Worm (Caenorhabditis elegans): ENCODE measurements around the gene F25A2.1.
A peak's percentile ranks its signal among the peaks of the same experiment; 100 is the strongest.

The F25A2.1 gene

DNA sequence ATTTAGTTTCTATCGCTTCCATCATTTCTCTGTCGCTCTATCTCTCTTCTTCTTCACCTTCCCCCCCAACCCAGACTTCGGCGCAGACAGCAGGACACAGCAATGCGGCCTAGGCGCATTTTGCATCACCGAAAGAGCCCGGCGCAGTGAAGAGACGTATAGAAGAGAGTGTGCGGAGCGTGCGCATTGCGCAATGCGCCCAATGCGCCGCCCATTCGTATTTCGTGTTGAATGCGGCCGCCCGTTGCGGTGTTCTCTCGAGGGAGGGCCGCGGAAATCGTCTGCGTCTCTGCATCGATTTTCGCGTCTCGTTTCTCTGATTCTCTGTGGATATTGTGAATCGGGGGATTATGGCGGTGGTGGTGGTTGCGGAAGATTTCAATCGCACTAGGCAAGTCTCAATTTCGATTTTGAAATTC is 28.0 kb upstream of the F25A2.1 start (continued):
- TF ChIP-seq flh-1 (GFP tag; optimal IDR thresholded peaks at IDR 0.05) = peak; percentile 60
- peak; percentile 85 for TF ChIP-seq unc-120 (tag; optimal IDR thresholded peaks at IDR 0.05; ENCODE audit: poor library complexity, severe bottlenecking)

DNA sequence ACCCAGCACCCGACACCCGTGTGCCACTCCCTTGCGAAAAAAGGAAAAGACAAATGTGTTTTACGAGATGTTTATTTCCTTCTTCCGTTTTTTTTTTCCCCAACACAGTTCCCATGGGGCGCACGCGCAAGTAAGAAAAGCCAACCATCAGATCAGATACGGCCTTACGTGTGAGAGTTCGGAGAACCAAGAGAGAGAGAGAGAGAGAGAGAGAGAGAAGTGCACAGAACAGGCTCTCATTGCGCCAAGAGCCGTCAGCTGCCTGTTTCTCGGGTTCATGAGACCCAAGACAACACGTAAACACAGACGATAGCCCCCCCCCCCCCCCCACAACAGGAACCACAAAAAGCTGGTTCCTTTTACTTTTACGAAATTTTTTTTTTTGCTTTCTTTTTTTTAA is 27.5 kb upstream of the F25A2.1 start:
- TF ChIP-seq hlh-1 (tag; optimal IDR thresholded peaks at IDR 0.05) (peak; percentile 68), ztf-11 (tag; optimal IDR thresholded peaks at IDR 0.05) (no peak)

DNA sequence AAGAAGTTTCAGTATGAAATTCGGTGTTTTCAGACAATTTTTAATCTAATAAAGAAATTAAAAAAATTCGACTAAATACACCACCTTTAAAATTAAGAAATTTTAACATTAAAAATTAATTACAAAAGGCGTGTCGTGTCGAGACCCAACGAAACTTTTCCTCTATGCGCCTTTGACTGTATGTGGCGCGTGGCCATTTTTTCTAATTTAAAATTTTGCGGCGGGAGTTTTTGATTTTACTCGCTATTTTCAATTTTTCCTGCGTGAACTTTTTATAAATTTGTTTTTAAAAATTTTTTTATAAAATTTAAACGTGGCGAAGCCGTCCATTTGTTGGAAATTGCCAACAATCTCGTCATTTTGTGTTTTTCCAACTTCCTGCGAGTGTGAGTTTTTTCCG is 26.6 kb upstream of the F25A2.1 start:
- TF ChIP-seq nhr-237 (tag; optimal IDR thresholded peaks at IDR 0.05) (no peak), hlh-1 (tag; optimal IDR thresholded peaks at IDR 0.05) (no peak), cnd-1 (tag; optimal IDR thresholded peaks at IDR 0.05) (no peak), ceh-39 (tag; optimal IDR thresholded peaks at IDR 0.05) (no peak), nhr-12 (tag; optimal IDR thresholded peaks at IDR 0.05) (no peak), nhr-76 (tag; optimal IDR thresholded peaks at IDR 0.05) (no peak), bed-3 (GFP tag; optimal IDR thresholded peaks at IDR 0.05) (no peak), flh-1 (GFP tag; optimal IDR thresholded peaks at IDR 0.05) (no peak), tbx-8 (GFP tag; optimal IDR thresholded peaks at IDR 0.05) (no peak), unc-120 (tag; optimal IDR thresholded peaks at IDR 0.05; ENCODE audit: poor library complexity, severe bottlenecking) (no peak), nhr-2 (tag; optimal IDR thresholded peaks at IDR 0.05) (no peak), lin-32 (GFP tag; optimal IDR thresholded peaks at IDR 0.05) (no peak), ham-2 (GFP tag; optimal IDR thresholded peaks at IDR 0.05) (no peak), lsy-2 (tag; optimal IDR thresholded peaks at IDR 0.05) (no peak)

DNA sequence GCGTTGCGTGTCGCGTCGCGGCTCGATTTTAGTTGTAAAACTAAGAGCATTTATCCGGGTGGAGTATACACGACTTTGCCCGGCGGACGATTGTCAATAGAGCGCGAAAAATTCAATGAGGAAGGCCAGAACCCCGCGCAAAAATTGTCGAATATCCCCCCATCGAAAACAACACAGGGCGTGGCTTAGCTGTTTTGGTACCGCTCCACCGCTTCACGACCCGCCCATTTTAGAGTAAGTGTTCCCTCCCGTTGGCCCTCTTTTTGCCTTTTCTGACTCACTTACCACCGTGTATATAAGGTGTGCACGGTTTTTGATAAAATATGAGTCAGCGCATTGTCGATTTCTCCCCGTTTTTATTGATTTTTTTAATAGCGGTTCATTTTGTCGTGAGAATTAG is 26.0 kb upstream of the F25A2.1 start:
- TF ChIP-seq blmp-1 (tag; optimal IDR thresholded peaks at IDR 0.05) (no peak), cnd-1 (tag; optimal IDR thresholded peaks at IDR 0.05) (no peak), ceh-39 (tag; optimal IDR thresholded peaks at IDR 0.05) (no peak)

DNA sequence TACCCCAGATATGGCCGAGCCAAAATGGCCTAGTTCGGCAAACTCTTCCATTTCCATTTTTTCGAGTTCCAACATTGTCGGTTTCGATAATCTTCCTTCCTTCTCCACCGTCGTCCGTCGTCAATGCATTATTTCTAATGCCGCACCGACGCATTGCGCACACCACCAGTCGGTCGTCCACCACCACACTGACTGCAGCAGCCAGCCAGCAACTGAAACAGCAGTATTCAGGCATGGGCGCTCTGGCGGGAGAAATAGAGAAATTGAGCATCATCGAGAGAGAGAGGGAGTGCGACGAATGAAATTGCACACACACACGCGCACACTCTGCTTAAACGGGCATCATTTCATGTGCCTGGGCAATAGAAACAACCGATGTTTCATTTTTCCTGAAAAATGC is 25.5 kb upstream of the F25A2.1 start:
- TF ChIP-seq ces-1 (GFP tag; optimal IDR thresholded peaks at IDR 0.05) (peak; percentile 51), cnd-1 (tag; optimal IDR thresholded peaks at IDR 0.05) (no peak), nhr-76 (tag; optimal IDR thresholded peaks at IDR 0.05) (no peak), snpc-4 (tag; optimal IDR thresholded peaks at IDR 0.05) (no peak), elt-1 (tag; optimal IDR thresholded peaks at IDR 0.05; ENCODE audit: borderline replicate concordance, insufficient read depth) (no peak), elt-3 (tag; optimal IDR thresholded peaks at IDR 0.05) (no peak), sem-2 (GFP tag; optimal IDR thresholded peaks at IDR 0.05) (no peak), zip-8 (tag; optimal IDR thresholded peaks at IDR 0.05) (no peak), unc-120 (tag; optimal IDR thresholded peaks at IDR 0.05; ENCODE audit: poor library complexity, severe bottlenecking) (peak; percentile 59), bed-3 (GFP tag; optimal IDR thresholded peaks at IDR 0.05) (no peak), drap-1 (GFP tag; optimal IDR thresholded peaks at IDR 0.05) (no peak), sptf-1 (tag; optimal IDR thresholded peaks at IDR 0.05) (peak; percentile 29), nhr-237 (tag; optimal IDR thresholded peaks at IDR 0.05) (no peak), ceh-83 (GFP tag; optimal IDR thresholded peaks at IDR 0.05) (no peak), mls-2 (tag; optimal IDR thresholded peaks at IDR 0.05) (peak; percentile 21), lin-32 (GFP tag; optimal IDR thresholded peaks at IDR 0.05) (no peak), hlh-1 (tag; optimal IDR thresholded peaks at IDR 0.05) (peak; percentile 24), ham-2 (GFP tag; optimal IDR thresholded peaks at IDR 0.05) (no peak), M03D4.4 (tag; optimal IDR thresholded peaks at IDR 0.05) (peak; percentile 3), nhr-28 (tag; optimal IDR thresholded peaks at IDR 0.05) (no peak), ceh-43 (GFP tag; optimal IDR thresholded peaks at IDR 0.05) (no peak), blmp-1 (tag; optimal IDR thresholded peaks at IDR 0.05) (no peak), pha-4 (tag; optimal IDR thresholded peaks at IDR 0.05) (no peak), mab-5 (tag; optimal IDR thresholded peaks at IDR 0.05) (no peak), unc-62 (GFP tag; optimal IDR thresholded peaks at IDR 0.05) (no peak), ceh-39 (tag; optimal IDR thresholded peaks at IDR 0.05) (no peak), unc-39 (tag; optimal IDR thresholded peaks at IDR 0.05) (no peak), flh-1 (GFP tag; optimal IDR thresholded peaks at IDR 0.05) (no peak), ztf-11 (tag; optimal IDR thresholded peaks at IDR 0.05) (no peak), lsy-2 (tag; optimal IDR thresholded peaks at IDR 0.05) (no peak), nhr-12 (tag; optimal IDR thresholded peaks at IDR 0.05) (no peak), mep-1 (tag; optimal IDR thresholded peaks at IDR 0.05) (no peak), lin-13 (tag; optimal IDR thresholded peaks at IDR 0.05) (no peak), nhr-2 (tag; optimal IDR thresholded peaks at IDR 0.05) (no peak), tbx-8 (GFP tag; optimal IDR thresholded peaks at IDR 0.05) (no peak)
